Worm (Caenorhabditis elegans) whole organism, L4/young adult: ENCODE measurements around the gene F56D6.6.

Experiments
- W03F9.2 ChIP-seq: fragments of 150-350 bp; optimal IDR thresholded peaks from 2 replicates; lab custom pipeline; 2014; ENCODE audit warnings: missing biosample characterization, missing genetic modification characterization
- him-1 ChIP-seq: sonication (generic microtip); optimal IDR thresholded peaks from 2 replicates; lab custom pipeline; 2016; ENCODE audit warnings: missing genotype, missing genetic modification reagents, missing genetic modification characterization, missing compliant biosample characterization

ce11 chrIV:3921898-3922297 lies 18.8 kb downstream of the F56D6.6 start, which contains the start of gene clec-67:
- TF ChIP-seq him-1 (tag; lab: Kevin White, UChicago) (no peak), W03F9.2 (tag; lab: Kevin White, UChicago) (no peak)
